Fruit fly (Drosophila melanogaster): ENCODE measurements around the gene CG9663.

Gene CG9663

DNA sequence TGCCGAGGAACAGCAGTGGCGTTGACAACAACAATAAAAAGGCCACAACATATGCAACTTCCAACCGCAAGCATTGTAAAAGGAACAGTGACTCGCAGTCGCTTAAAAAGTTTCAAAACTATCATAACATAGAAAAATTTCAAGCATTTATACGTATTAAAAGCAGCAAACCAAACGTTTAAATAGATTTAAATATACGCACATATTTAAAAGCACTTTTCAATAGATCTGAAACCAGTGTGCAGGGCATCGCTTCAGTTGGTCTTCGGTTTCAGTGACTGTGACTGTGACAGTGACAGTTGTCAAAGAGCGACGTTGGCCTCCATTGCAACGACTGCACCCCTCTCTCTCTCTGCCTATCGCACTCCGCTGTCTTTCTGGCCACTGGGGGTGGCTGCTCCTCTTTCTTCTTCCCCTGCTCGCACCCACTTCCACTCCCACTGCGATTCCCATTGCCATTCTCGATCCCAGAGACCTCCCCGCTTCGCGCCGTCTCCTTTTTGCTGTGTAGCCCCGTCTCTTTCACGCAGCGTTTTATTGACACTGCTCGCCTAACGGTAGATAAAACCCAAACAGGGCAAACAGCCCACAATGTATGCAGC, 45.3 kb upstream of the CG9663 start (continued):
- no peak for TF ChIP-seq HLH4C (GFP tag; IDR thresholded peaks at IDR 0.05; ENCODE audit: partially characterized antibody)
- peak; percentile 10 for TF ChIP-seq dm (GFP tag; optimal IDR thresholded peaks at IDR 0.05)
- no peak for TF ChIP-seq Dp (GFP tag; optimal IDR thresholded peaks at IDR 0.05)
- peak; percentile 80 for TF ChIP-seq CG17186 (GFP tag; optimal IDR thresholded peaks at IDR 0.05)
- TF ChIP-seq CG14441 (GFP tag; IDR thresholded peaks at IDR 0.05), result peak; percentile 92
- peak; percentile 90 for TF ChIP-seq B-H1 (GFP tag; IDR thresholded peaks at IDR 0.05)
- peak; percentile 68 for TF ChIP-seq Xbp1 (GFP tag; optimal IDR thresholded peaks at IDR 0.05)
- peak; percentile 73 for TF ChIP-seq CG4707 (GFP tag; optimal IDR thresholded peaks at IDR 0.05)
- no peak for TF ChIP-seq YL-1 (GFP tag; optimal IDR thresholded peaks at IDR 0.05)
- TF ChIP-seq CG10543 (GFP tag; optimal IDR thresholded peaks at IDR 0.05), result no peak
- TF ChIP-seq zfh1 (GFP tag; IDR thresholded peaks at IDR 0.05), result peak; percentile 92
- peak; percentile 50 for TF ChIP-seq en (GFP tag; optimal IDR thresholded peaks at IDR 0.05)
- peak; percentile 70 for TF ChIP-seq CG11723 (GFP tag; optimal IDR thresholded peaks at IDR 0.05)
- no peak for TF ChIP-seq Dbx (GFP tag; IDR thresholded peaks at IDR 0.05)
- peak; percentile 81 for TF ChIP-seq lmd (GFP tag; IDR thresholded peaks at IDR 0.05)
- peak; percentile 50 for TF ChIP-seq Meics (GFP tag; optimal IDR thresholded peaks at IDR 0.05)
- peak; percentile 83 for TF ChIP-seq slp2 (GFP tag; optimal IDR thresholded peaks at IDR 0.05)
- peak in 1 of 3 experiments; percentile 48 for TF ChIP-seq lola (GFP tag; optimal IDR thresholded peaks at IDR 0.05)
- TF ChIP-seq Mad (GFP tag; optimal IDR thresholded peaks at IDR 0.05), result peak; percentile 58
- TF ChIP-seq CG15011 (GFP tag; optimal IDR thresholded peaks at IDR 0.05), result peak; percentile 39
- peak; percentile 33; the same call in 1 of the 2 replicates for TF ChIP-seq CG3847 (GFP tag; IDR thresholded peaks at IDR 0.05)
- no peak for TF ChIP-seq Fer2 (tag; optimal IDR thresholded peaks at IDR 0.05)
- peak; percentile 26 for TF ChIP-seq twi (tag; optimal IDR thresholded peaks at IDR 0.05)
- peak; percentile 89 for TF ChIP-seq E2f1 (GFP tag; IDR thresholded peaks at IDR 0.05)
- TF ChIP-seq CG32532 (GFP tag; IDR thresholded peaks at IDR 0.05), result peak; percentile 40
- TF ChIP-seq Lim3 (GFP tag; IDR thresholded peaks at IDR 0.05), result peak; percentile 71
- peak; percentile 66 for TF ChIP-seq NC2β (GFP tag; optimal IDR thresholded peaks at IDR 0.05)
- peak; percentile 41 for TF ChIP-seq Hmr (GFP tag; optimal IDR thresholded peaks at IDR 0.05)
- no peak for TF ChIP-seq Adf1 (GFP tag; IDR thresholded peaks at IDR 0.05)
- peak; percentile 53 for TF ChIP-seq scrt (GFP tag; optimal IDR thresholded peaks at IDR 0.05)
- no peak for TF ChIP-seq bigmax (GFP tag; optimal IDR thresholded peaks at IDR 0.05)
- peak; percentile 78 for TF ChIP-seq nerfin-1 (tag; optimal IDR thresholded peaks at IDR 0.05)
- no peak for TF ChIP-seq unc-4 (GFP tag; IDR thresholded peaks at IDR 0.05; ENCODE audit: partially characterized antibody)
- peak; percentile 31 for TF ChIP-seq CG17568 (GFP tag; optimal IDR thresholded peaks at IDR 0.05)
- TF ChIP-seq PHDP (tag; optimal IDR thresholded peaks at IDR 0.05), result peak; percentile 82
- TF ChIP-seq Fer3 (tag; optimal IDR thresholded peaks at IDR 0.05), result peak; percentile 65
- peak; percentile 6 for TF ChIP-seq Dip3 (GFP tag; optimal IDR thresholded peaks at IDR 0.05)
- TF ChIP-seq Taf1 (GFP tag; IDR thresholded peaks at IDR 0.05), result 0 out of 2 replicates have a peak, but pooled peaks have one; percentile 34
- peak; percentile 82 to 89 for TF ChIP-seq bsh (GFP tag; optimal IDR thresholded peaks at IDR 0.05)
- peak; percentile 84 for TF ChIP-seq CG17829 (tag; optimal IDR thresholded peaks at IDR 0.05)
- TF ChIP-seq CG7271 (tag; optimal IDR thresholded peaks at IDR 0.05), result peak; percentile 2
- TF ChIP-seq CG9797 (GFP tag; optimal IDR thresholded peaks at IDR 0.05), result no peak
- no peak for TF ChIP-seq fd3F (GFP tag; optimal IDR thresholded peaks at IDR 0.05)
- peak; percentile 49; the same call in 1 of the 2 replicates for TF ChIP-seq Rfx (GFP tag; IDR thresholded peaks at IDR 0.05)
- TF ChIP-seq CG3726 (GFP tag; IDR thresholded peaks at IDR 0.05), result peak; percentile 91
- peak; percentile 57; the same call in 1 of the 2 replicates for TF ChIP-seq sna (GFP tag; IDR thresholded peaks at IDR 0.05; ENCODE audit: partially characterized antibody)
- TF ChIP-seq CG8924 (tag; optimal IDR thresholded peaks at IDR 0.05), result peak; percentile 78
- peak; percentile 64 for TF ChIP-seq slbo (GFP tag; IDR thresholded peaks at IDR 0.05)
- no peak for TF ChIP-seq abd-A (tag; optimal IDR thresholded peaks at IDR 0.05)
